Worm (Caenorhabditis elegans) whole organism, L4 larva: ENCODE data around the gene rpl-36.A.

Source experiments
- F10B5.3 ChIP-seq: sonication (generic microtip); optimal IDR thresholded peaks from 2 replicates; lab custom pipeline; 2016; ENCODE audit warnings: mild to moderate bottlenecking, missing genetic modification characterization, missing compliant biosample characterization
- R02D3.7 ChIP-seq: fragments of 150-350 bp; sonication (generic microtip); optimal IDR thresholded peaks from 3 replicates; lab custom pipeline; 2014; ENCODE audit warnings: missing biosample characterization, missing genetic modification characterization
- T20F7.1 ChIP-seq: fragments of 200-800 bp; sonication (Bioruptor generic); optimal IDR thresholded peaks from 2 replicates; lab custom pipeline; 2018; ENCODE audit warnings: mild to moderate bottlenecking, missing genetic modification characterization, missing compliant biosample characterization
- Y48G9A.11 ChIP-seq: fragments of 200-800 bp; sonication (Bioruptor generic); IDR thresholded peaks from 2 replicates; pipeline ENCODE4 v1.3.6; 2022; ENCODE audit warnings: missing genetic modification reagents, missing genetic modification characterization, missing compliant biosample characterization
- aha-1 ChIP-seq: fragments of 150-350 bp; peaks from one replicate; lab custom pipeline; 2014; ENCODE audit warnings: missing biosample characterization, missing genetic modification characterization
- ceh-20 ChIP-seq: fragments of 200-800 bp; sonication (Bioruptor generic); IDR thresholded peaks from 2 replicates; pipeline ENCODE4 v1.3.6; 2022; ENCODE audit warnings: missing genetic modification reagents, missing genetic modification characterization, missing compliant biosample characterization
- ceh-62 ChIP-seq: sonication (generic microtip); optimal IDR thresholded peaks from 2 replicates; lab custom pipeline; 2017; ENCODE audit warnings: missing biosample characterization, missing genetic modification characterization
- cey-2 ChIP-seq: sonication (generic microtip); optimal IDR thresholded peaks from 3 replicates; lab custom pipeline; 2017; ENCODE audit warnings: missing genetic modification characterization, mild to moderate bottlenecking, missing compliant biosample characterization, antibody characterized with exemption, borderline replicate concordance; ENCODE audit not compliant: insufficient read depth
- daf-12 ChIP-seq: fragments of 150-350 bp; optimal IDR thresholded peaks from 2 replicates; lab custom pipeline; 2014; ENCODE audit warnings: missing biosample characterization, missing genetic modification reagents, missing genetic modification characterization
- daf-16 ChIP-seq, 3 experiments: sonication (generic microtip); optimal IDR thresholded peaks; 2 replicates each; lab custom pipeline; 2016 to 2017; ENCODE audit warnings: missing genetic modification characterization in 3 of 3, missing genetic modification reagents in 3 of 3, mild to moderate bottlenecking in 2 of 3, missing compliant biosample characterization in 2 of 3, missing biosample characterization in 1 of 3, moderate library complexity in 1 of 3
- dmd-6 ChIP-seq: fragments of 200-800 bp; sonication (Bioruptor generic); IDR thresholded peaks from 2 replicates; pipeline ENCODE4 v1.3.6; 2022; ENCODE audit warnings: missing genetic modification reagents, missing genetic modification characterization, missing compliant biosample characterization
- dpl-1 ChIP-seq: fragments of 150-350 bp; optimal IDR thresholded peaks from 2 replicates; lab custom pipeline; 2014; ENCODE audit warnings: missing biosample characterization, missing genetic modification reagents, missing genetic modification characterization
- duxl-1 ChIP-seq: sonication (generic microtip); optimal IDR thresholded peaks from 2 replicates; lab custom pipeline; 2016; ENCODE audit warnings: mild to moderate bottlenecking, missing genetic modification characterization, moderate library complexity, missing compliant biosample characterization; ENCODE audit not compliant: poor library complexity
- hmg-1.1 ChIP-seq: fragments of 200-800 bp; sonication (Bioruptor generic); IDR thresholded peaks from 2 replicates; pipeline ENCODE4 v1.3.6; 2022; ENCODE audit warnings: missing genetic modification reagents, missing genetic modification characterization, missing compliant biosample characterization
- lin-1 ChIP-seq: fragments of 200-800 bp; sonication (Bioruptor generic); IDR thresholded peaks from 2 replicates; pipeline ENCODE4 v1.3.6; 2022; ENCODE audit warnings: missing genetic modification reagents, missing genetic modification characterization, missing compliant biosample characterization
- lin-15B ChIP-seq: fragments of 150-350 bp; sonication (generic microtip); optimal IDR thresholded peaks from 3 replicates; lab custom pipeline; 2014; ENCODE audit warnings: missing biosample characterization, missing genetic modification characterization
- lin-38 ChIP-seq: fragments of 200-800 bp; sonication (Bioruptor generic); IDR thresholded peaks from 2 replicates; pipeline ENCODE4 v1.3.6; 2022; ENCODE audit warnings: missing genetic modification reagents, missing genetic modification characterization, missing compliant biosample characterization
- lsy-2 ChIP-seq, 2 experiments: fragments of 150-350 bp in 1 of 2; sonication (generic microtip) in 1 of 2; optimal IDR thresholded peaks; 2 replicates each; lab custom pipeline; 2014 to 2017; ENCODE audit warnings: missing biosample characterization in 2 of 2, missing genetic modification characterization in 2 of 2
- mdl-1 ChIP-seq, 2 experiments: fragments of 150-350 bp in 1 of 2; sonication (generic microtip) in 1 of 2; optimal IDR thresholded peaks; 2 replicates each; lab custom pipeline; 2014 to 2017; ENCODE audit warnings: missing biosample characterization in 2 of 2, missing genetic modification characterization in 2 of 2
- mes-2 ChIP-seq: sonication (generic microtip); optimal IDR thresholded peaks from 2 replicates; lab custom pipeline; 2016; ENCODE audit warnings: missing genotype, mild to moderate bottlenecking, missing genetic modification characterization, missing compliant biosample characterization; ENCODE audit not compliant: poor library complexity, severe bottlenecking
- nhr-25 ChIP-seq: sonication (generic microtip); optimal IDR thresholded peaks from 2 replicates; lab custom pipeline; 2017; ENCODE audit warnings: missing genetic modification characterization, mild to moderate bottlenecking, missing compliant biosample characterization, antibody characterized with exemption, moderate library complexity, borderline replicate concordance; ENCODE audit not compliant: insufficient read depth
- nhr-28 ChIP-seq: fragments of 150-350 bp; optimal IDR thresholded peaks from 2 replicates; lab custom pipeline; 2014; ENCODE audit warnings: missing biosample characterization, missing genetic modification characterization
- nhr-41 ChIP-seq: fragments of 200-800 bp; sonication (Bioruptor generic); IDR thresholded peaks from 2 replicates; pipeline ENCODE4 v1.3.6; 2022; ENCODE audit warnings: missing genetic modification reagents, missing genetic modification characterization, missing compliant biosample characterization
- nhr-42 ChIP-seq: fragments of 200-800 bp; sonication (Bioruptor generic); IDR thresholded peaks from 2 replicates; pipeline ENCODE4 v1.3.6; 2022; ENCODE audit warnings: missing genetic modification characterization, missing compliant biosample characterization
- nhr-77 ChIP-seq: fragments of 150-350 bp; optimal IDR thresholded peaks from 2 replicates; lab custom pipeline; 2014; ENCODE audit warnings: missing biosample characterization, missing genetic modification characterization
- spr-1 ChIP-seq: sonication (generic microtip); optimal IDR thresholded peaks from 2 replicates; lab custom pipeline; 2016; ENCODE audit warnings: mild to moderate bottlenecking, missing genetic modification characterization, missing compliant biosample characterization
- unc-130 ChIP-seq: sonication (generic microtip); optimal IDR thresholded peaks from 2 replicates; lab custom pipeline; 2016; ENCODE audit warnings: missing genetic modification reagents, missing genetic modification characterization, missing compliant biosample characterization
- unc-62 ChIP-seq, 3 experiments: fragments of 150-350 bp in 1 of 3; sonication (generic microtip); optimal IDR thresholded peaks in 2 of 3; peaks in 1 of 3; 1 replicate in 1 of 3; 2 replicates in 2 of 3; lab custom pipeline; 2014 to 2017; ENCODE audit warnings: missing biosample characterization in 3 of 3, missing genetic modification characterization in 3 of 3, missing genetic modification reagents in 3 of 3, missing genotype in 1 of 3
- vab-7 ChIP-seq: fragments of 200-800 bp; sonication (Bioruptor generic); IDR thresholded peaks from 2 replicates; pipeline ENCODE4 v1.3.6; 2022; ENCODE audit warnings: missing genetic modification reagents, missing genetic modification characterization, missing compliant biosample characterization
- ztf-11 ChIP-seq: fragments of 150-350 bp; optimal IDR thresholded peaks from 2 replicates; lab custom pipeline; 2014; ENCODE audit warnings: missing biosample characterization, missing genetic modification characterization

rpl-36.A gene

DNA sequence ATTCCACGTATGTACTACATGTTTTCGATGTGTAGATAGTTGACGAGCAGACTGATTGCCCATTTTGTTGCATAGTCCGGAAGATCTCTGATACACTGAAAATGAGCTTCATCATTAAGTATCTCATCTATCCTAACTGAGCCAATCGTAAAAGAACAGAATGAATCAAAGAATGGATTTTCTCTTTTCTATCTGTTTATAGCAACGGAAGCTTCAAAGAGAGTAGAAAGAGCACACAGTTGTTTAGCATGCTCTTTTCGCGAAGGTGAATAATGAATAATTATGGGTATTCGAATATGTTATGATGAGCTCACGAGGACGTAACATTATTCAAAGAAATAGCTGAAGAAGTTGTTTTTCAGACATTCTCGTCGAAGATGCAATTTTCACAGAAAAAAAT lies 14.1 kb upstream of the rpl-36.A start, which contains the start of gene glb-4:
Gene glb-4 (minus strand): TSS at position 101 of the 400 bp plus-strand sequence.
- no peak for TF ChIP-seq ceh-20 (GFP tag; lab: Robert Waterston, UW)
- no peak for TF ChIP-seq lin-1 (GFP tag; lab: Robert Waterston, UW)
- TF ChIP-seq aha-1 (tag; lab: Kevin White, UChicago), result no peak
- no peak for TF ChIP-seq nhr-28
- no peak for TF ChIP-seq spr-1
- TF ChIP-seq ceh-62 (tag; lab: Kevin White, UChicago), result no peak
- no peak for TF ChIP-seq nhr-25 (tag; lab: Kevin White, UChicago)
- no peak for TF ChIP-seq nhr-77
- TF ChIP-seq dmd-6 (GFP tag; lab: Robert Waterston, UW), result no peak
- no peak for TF ChIP-seq F10B5.3
- TF ChIP-seq hmg-1.1 (GFP tag; lab: Robert Waterston, UW), result no peak
- no peak for TF ChIP-seq cey-2 (tag; lab: Kevin White, UChicago)
- no peak for TF ChIP-seq duxl-1 (tag; lab: Kevin White, UChicago)
- TF ChIP-seq lin-38, result no peak
- no peak for TF ChIP-seq lin-15B (tag; lab: Kevin White, UChicago)
- TF ChIP-seq, all 104 proteins: peak for 0

DNA sequence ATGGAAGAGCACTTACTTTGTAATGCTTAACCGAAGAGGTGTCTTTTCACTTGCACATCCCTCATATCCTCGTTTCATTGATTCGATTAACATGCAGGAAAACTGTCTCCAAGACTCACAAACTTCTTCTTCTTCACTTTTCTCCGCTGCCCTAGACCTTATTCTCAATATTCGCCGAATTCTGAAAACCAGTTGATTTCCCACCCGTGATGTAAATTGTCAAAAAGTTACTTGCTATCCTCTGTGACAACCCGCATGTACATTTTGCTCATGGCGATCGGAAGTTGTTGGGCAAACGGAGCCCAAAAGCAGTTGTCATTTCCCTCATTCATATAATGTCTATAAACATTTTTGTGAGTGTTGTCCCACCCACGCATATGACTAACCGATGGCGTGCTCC lies 13.4 kb upstream of the rpl-36.A start:
- peak in 1 of 2 experiments; percentile 97 for TF ChIP-seq unc-62 (GFP tag; optimal IDR thresholded peaks at IDR 0.05 in 1 of 2; lab: Kevin White, UChicago)
- no peak for TF ChIP-seq unc-62 (tag; optimal IDR thresholded peaks at IDR 0.05; lab: Kevin White, UChicago)
- TF ChIP-seq vab-7 (GFP tag; lab: Robert Waterston, UW), result no peak

DNA sequence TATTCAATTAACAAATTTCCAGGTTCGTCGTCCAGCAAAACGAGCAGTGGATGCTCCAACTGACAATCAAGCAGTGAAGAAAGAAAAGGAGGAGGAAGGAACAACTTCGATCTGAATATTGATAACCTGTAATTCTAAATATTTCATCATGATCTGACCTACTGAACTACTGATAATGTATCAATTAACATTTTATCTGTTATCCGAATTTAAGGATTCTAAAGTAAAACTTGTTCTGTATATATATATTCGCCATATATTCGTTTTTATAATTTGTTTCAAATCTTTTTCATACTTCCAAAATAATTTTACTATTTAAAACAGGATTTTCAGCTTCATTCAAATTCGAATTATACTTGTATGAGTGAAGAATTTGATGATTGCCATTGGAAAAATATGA lies 10.8 kb upstream of the rpl-36.A start, which contains the start of gene apc-17:
Gene apc-17 (plus strand): TSS at position 301 of the 400 bp plus-strand sequence.
- no peak for TF ChIP-seq T20F7.1 (GFP tag; lab: Kevin White, UChicago)

DNA sequence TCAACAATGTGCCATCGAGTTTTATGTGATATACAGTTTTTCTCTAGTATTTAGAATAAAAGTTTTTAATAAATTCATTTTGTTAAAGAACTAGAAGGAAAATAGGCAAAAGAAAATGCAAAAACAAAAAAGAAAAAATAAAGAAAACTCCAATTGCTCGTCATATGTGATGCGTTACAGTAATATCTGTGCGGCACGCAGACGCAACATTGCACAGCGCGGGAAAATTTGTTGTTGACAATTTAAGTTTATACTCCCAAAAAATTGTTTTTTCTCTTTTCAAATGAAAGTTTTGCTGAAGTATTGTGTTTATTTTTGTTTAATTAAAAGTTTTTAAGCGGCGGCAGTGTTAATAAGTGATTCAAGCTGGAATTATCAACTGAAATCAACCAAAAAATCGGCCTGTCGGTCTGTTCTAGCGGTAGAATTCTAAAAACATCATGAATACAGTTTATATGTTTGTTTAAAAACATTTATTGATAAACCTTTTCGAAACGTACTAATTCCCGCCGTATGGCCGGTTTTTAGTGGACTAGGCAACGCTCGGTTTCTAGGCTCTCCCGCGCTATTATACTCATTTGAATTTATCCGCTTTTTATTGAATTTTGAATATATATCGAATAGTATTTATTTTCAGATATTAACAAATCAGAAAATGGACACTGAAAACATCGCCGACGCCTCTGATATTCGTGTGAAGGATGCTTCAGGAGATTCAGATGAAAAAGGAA lies 9.1 kb upstream of the rpl-36.A start, which contains the start of gene nasp-1:
Gene nasp-1 (plus strand): TSS at position 632 of the 731 bp plus-strand sequence.
- no peak for TF ChIP-seq daf-16 (GFP tag; optimal IDR thresholded peaks at IDR 0.05; lab: Kevin White, UChicago)
- TF ChIP-seq daf-16 (tag; optimal IDR thresholded peaks at IDR 0.05; lab: Kevin White, UChicago), result peak; percentile 28
- no peak for TF ChIP-seq R02D3.7 (tag; lab: Kevin White, UChicago)
- peak in 1 of 2 experiments; percentile 80 for TF ChIP-seq lsy-2 (tag; optimal IDR thresholded peaks at IDR 0.05; lab: Kevin White, UChicago)
- TF ChIP-seq mdl-1 (tag; optimal IDR thresholded peaks at IDR 0.05; lab: Kevin White, UChicago), result no peak
- TF ChIP-seq dpl-1, result peak; percentile 73
- peak; percentile 25; the same call in 1 of the 2 replicates for TF ChIP-seq Y48G9A.11 (GFP tag; lab: Robert Waterston, UW)
- TF ChIP-seq mes-2 (tag; lab: Kevin White, UChicago), result peak; percentile 86
- peak; percentile 18 for TF ChIP-seq unc-130 (GFP tag; lab: Kevin White, UChicago)
- TF ChIP-seq ztf-11, result no peak
- TF ChIP-seq, all 104 proteins: peak for 6

DNA sequence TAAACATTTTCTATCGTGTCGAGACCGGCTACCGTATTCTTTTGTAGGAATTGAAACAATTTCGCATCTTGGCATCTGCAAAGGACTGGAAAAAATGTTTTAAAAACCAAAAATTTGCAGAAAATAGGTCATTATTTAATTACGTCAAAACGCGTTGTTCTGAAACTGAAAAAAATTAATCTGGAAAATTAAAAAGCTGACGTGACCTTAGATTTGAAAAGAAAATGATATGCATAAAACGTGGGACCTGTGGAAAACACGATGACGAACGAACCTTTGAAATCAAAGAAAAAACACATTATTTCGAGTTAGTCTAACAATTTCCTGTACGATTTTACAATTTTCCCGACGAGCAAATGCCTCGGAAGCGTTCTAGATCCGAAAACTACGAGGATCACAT lies 7.2 kb upstream of the rpl-36.A start, which contains the start of gene C09H10.9:
Gene C09H10.9 (plus strand): TSS at position 301 of the 400 bp plus-strand sequence.
- TF ChIP-seq nhr-42 (GFP tag; lab: Robert Waterston, UW), result no peak
- TF ChIP-seq aha-1 (tag; lab: Kevin White, UChicago), result peak; percentile 89
- no peak for TF ChIP-seq daf-12 (tag; lab: Kevin White, UChicago)
- no peak for TF ChIP-seq lin-1 (GFP tag; lab: Robert Waterston, UW)
- no peak for TF ChIP-seq nhr-41 (GFP tag; lab: Robert Waterston, UW)
- TF ChIP-seq, all 104 proteins: peak for 1
